Worm (Caenorhabditis elegans) whole organism, young adult: Measurements from ENCODE around the gene Y58A7A.3.
A peak's percentile ranks its signal among the peaks of the same experiment; 100 is the strongest.

Experiments used
- D2030.7 ChIP-seq: fragments of 200-800 bp; sonication (Bioruptor generic); IDR thresholded peaks from 2 replicates; pipeline ENCODE4 v1.3.6; 2022; ENCODE audit warnings: missing genetic modification reagents, missing genetic modification characterization, missing compliant biosample characterization
- F33H1.4 ChIP-seq: fragments of 200-800 bp; sonication (Bioruptor generic); IDR thresholded peaks from 2 replicates; pipeline ENCODE4 v1.3.6; 2022; ENCODE audit warnings: missing genetic modification reagents, missing genetic modification characterization, missing compliant biosample characterization
- F37B4.10 ChIP-seq: fragments of 200-800 bp; sonication (Bioruptor generic); IDR thresholded peaks from 2 replicates; pipeline ENCODE4 v1.3.6; 2022; ENCODE audit warnings: missing genetic modification characterization, missing compliant biosample characterization
- K11D2.4 ChIP-seq: fragments of 200-800 bp; sonication (Bioruptor generic); IDR thresholded peaks from 2 replicates; pipeline ENCODE4 v1.3.6; 2022; ENCODE audit warnings: missing genetic modification reagents, missing genetic modification characterization, missing compliant biosample characterization
- Y53F4B.3 ChIP-seq: fragments of 200-800 bp; sonication (Bioruptor generic); IDR thresholded peaks from 2 replicates; pipeline ENCODE4 v1.3.6; 2022; ENCODE audit warnings: missing genetic modification reagents, missing genetic modification characterization, missing compliant biosample characterization
- Y56A3A.18 ChIP-seq: fragments of 200-800 bp; sonication (Bioruptor generic); IDR thresholded peaks from 2 replicates; pipeline ENCODE4 v1.3.6; 2022; ENCODE audit warnings: missing genetic modification reagents, missing genetic modification characterization, missing compliant biosample characterization
- atf-7 ChIP-seq: sonication (generic microtip); optimal IDR thresholded peaks from 2 replicates; lab custom pipeline; 2017; ENCODE audit warnings: mild to moderate bottlenecking, missing genetic modification characterization, missing compliant biosample characterization
- ceh-79 ChIP-seq: sonication (generic microtip); optimal IDR thresholded peaks from 2 replicates; lab custom pipeline; 2017; ENCODE audit warnings: mild to moderate bottlenecking, missing genetic modification characterization, missing compliant biosample characterization
- die-1 ChIP-seq: sonication (generic microtip); optimal IDR thresholded peaks from 2 replicates; lab custom pipeline; 2016; ENCODE audit warnings: missing genotype, mild to moderate bottlenecking, missing genetic modification characterization, missing compliant biosample characterization
- dpl-1 ChIP-seq: fragments of 150-350 bp; optimal IDR thresholded peaks from 2 replicates; lab custom pipeline; 2014; ENCODE audit warnings: missing biosample characterization, missing genetic modification reagents, missing genetic modification characterization
- ets-4 ChIP-seq: fragments of 200-800 bp; sonication (Bioruptor generic); optimal IDR thresholded peaks from 2 replicates; lab custom pipeline; 2018; ENCODE audit warnings: mild to moderate bottlenecking, missing genetic modification characterization, missing compliant biosample characterization
- hmg-1.2 ChIP-seq: fragments of 200-800 bp; sonication (Bioruptor generic); IDR thresholded peaks from 2 replicates; pipeline ENCODE4 v1.3.6; 2022; ENCODE audit warnings: missing genetic modification reagents, missing genetic modification characterization, missing compliant biosample characterization
- lag-1 ChIP-seq: fragments of 200-800 bp; sonication (Bioruptor generic); IDR thresholded peaks from 2 replicates; pipeline ENCODE4 v1.3.6; 2022; ENCODE audit warnings: missing genetic modification reagents, missing genetic modification characterization, missing compliant biosample characterization
- nfyb-1 ChIP-seq: fragments of 200-800 bp; sonication (Bioruptor generic); IDR thresholded peaks from 2 replicates; pipeline ENCODE4 v1.3.6; 2022; ENCODE audit warnings: missing genetic modification reagents, missing genetic modification characterization, missing compliant biosample characterization
- nhr-179 ChIP-seq: sonication (generic microtip); optimal IDR thresholded peaks from 2 replicates; lab custom pipeline; 2016; ENCODE audit warnings: mild to moderate bottlenecking, missing genetic modification characterization, missing compliant biosample characterization
- nhr-27 ChIP-seq: fragments of 200-800 bp; sonication (Bioruptor generic); optimal IDR thresholded peaks from 2 replicates; lab custom pipeline; 2018; ENCODE audit warnings: mild to moderate bottlenecking, missing genetic modification characterization, moderate library complexity, missing compliant biosample characterization
- nhr-80 ChIP-seq: sonication (generic microtip); optimal IDR thresholded peaks from 2 replicates; lab custom pipeline; 2016; ENCODE audit warnings: missing genetic modification characterization, missing compliant biosample characterization
- rec-8 ChIP-seq, 2 experiments: sonication (generic microtip); optimal IDR thresholded peaks; 2 replicates each; lab custom pipeline; 2016; ENCODE audit warnings: mild to moderate bottlenecking in 2 of 2, missing genetic modification characterization in 2 of 2, missing genetic modification reagents in 2 of 2, missing genotype in 2 of 2, missing biosample characterization in 1 of 2, missing compliant biosample characterization in 1 of 2, moderate library complexity in 1 of 2
- snpc-1.1 ChIP-seq: sonication (generic microtip); optimal IDR thresholded peaks from 2 replicates; lab custom pipeline; 2017; ENCODE audit warnings: missing genetic modification characterization, mild to moderate bottlenecking, missing compliant biosample characterization, antibody characterized with exemption, moderate library complexity, missing genotype, missing genetic modification reagents; ENCODE audit not compliant: insufficient read depth
- unc-130 ChIP-seq: sonication (generic microtip); optimal IDR thresholded peaks from 2 replicates; lab custom pipeline; 2016; ENCODE audit warnings: missing genetic modification reagents, missing genetic modification characterization, missing compliant biosample characterization
- ztf-22 ChIP-seq: fragments of 200-800 bp; sonication (Bioruptor generic); optimal IDR thresholded peaks from 2 replicates; lab custom pipeline; 2018; ENCODE audit warnings: mild to moderate bottlenecking, missing genetic modification characterization, moderate library complexity, missing compliant biosample characterization

Y58A7A.3 gene

DNA sequence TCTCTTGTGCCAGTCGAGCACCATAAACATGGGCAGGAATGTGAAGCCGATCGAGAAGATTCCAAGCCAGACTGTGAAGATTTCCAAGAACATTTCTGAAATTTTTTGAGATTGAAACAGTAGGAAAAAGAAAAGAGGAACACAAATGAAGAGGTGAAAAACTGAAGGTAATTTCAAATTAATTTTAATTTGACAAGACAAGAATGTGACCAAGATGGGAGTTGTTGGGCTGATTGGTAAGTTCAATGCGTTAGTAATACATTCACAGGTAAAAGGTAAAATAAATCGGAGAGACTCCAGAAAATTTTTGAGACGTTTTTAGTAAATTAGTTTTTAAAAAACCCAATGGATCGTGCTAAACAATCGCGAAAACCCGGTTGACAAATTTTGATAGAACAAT lies 50.0 kb downstream of the Y58A7A.3 start, which contains the start of gene swt-7:
Gene swt-7 (minus strand): TSS at position 101 of the 400 bp plus-strand sequence.
- TF ChIP-seq snpc-1.1 (tag; lab: Kevin White, UChicago) (no peak), die-1 (tag; lab: Kevin White, UChicago) (no peak), ets-4 (GFP tag; lab: Kevin White, UChicago) (no peak), ztf-22 (GFP tag; lab: Kevin White, UChicago) (no peak), nhr-27 (no peak), nfyb-1 (GFP tag; lab: Robert Waterston, UW) (no peak), F33H1.4 (no peak), Y56A3A.18 (GFP tag; lab: Robert Waterston, UW) (no peak), hmg-1.2 (GFP tag; lab: Robert Waterston, UW) (no peak), dpl-1 (GFP tag; lab: Kevin White, UChicago) (no peak), unc-130 (no peak), rec-8 (tag; optimal IDR thresholded peaks at IDR 0.05; lab: Kevin White, UChicago) (no peak), F37B4.10 (GFP tag; lab: Robert Waterston, UW) (no peak), ceh-79 (tag; lab: Kevin White, UChicago) (no peak), K11D2.4 (no peak), lag-1 (GFP tag; lab: Robert Waterston, UW) (no peak), D2030.7 (no peak), Y53F4B.3 (GFP tag; lab: Robert Waterston, UW) (no peak), nhr-179 (tag; lab: Kevin White, UChicago) (no peak)

DNA sequence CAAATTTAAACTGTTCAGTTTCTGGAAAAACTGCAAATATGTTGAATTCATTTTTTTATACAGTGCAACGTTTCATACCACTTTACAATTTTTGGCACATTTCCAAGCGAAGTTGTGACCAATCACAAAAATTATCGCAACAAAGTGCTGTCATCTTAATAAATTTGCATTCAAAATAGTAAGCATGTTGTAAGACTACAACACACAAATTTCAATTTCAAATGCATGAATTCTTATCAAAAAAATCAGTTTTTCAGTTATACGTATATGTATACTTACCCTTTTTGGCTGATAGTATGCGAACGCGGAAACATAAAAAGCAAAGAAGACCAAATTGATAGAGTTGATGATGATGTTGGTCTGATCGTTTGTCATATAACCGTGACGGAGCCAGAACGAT lies 50.5 kb downstream of the Y58A7A.3 start:
- TF ChIP-seq nhr-80 (peak; percentile 86), atf-7 (tag; lab: Kevin White, UChicago) (no peak)
